Worm (Caenorhabditis elegans) whole organism, late embryonic: ENCODE data around the gene R160.10.

Experiments used
- ceh-9 ChIP-seq: sonication (generic microtip); optimal IDR thresholded peaks from 2 replicates; lab custom pipeline; 2016; ENCODE audit warnings: mild to moderate bottlenecking, missing genetic modification characterization, inconsistent platforms, missing compliant biosample characterization
- dmd-4 ChIP-seq: sonication (generic microtip); optimal IDR thresholded peaks from 2 replicates; lab custom pipeline; 2016; ENCODE audit warnings: borderline replicate concordance, missing genetic modification characterization, missing compliant biosample characterization
- fkh-10 ChIP-seq: fragments of 150-350 bp; optimal IDR thresholded peaks from 2 replicates; lab custom pipeline; 2014; ENCODE audit warnings: missing biosample characterization, missing genetic modification reagents, missing genetic modification characterization
- rnt-1 ChIP-seq: sonication (generic microtip); optimal IDR thresholded peaks from 2 replicates; lab custom pipeline; 2016; ENCODE audit warnings: missing genetic modification characterization, missing compliant biosample characterization
- ttx-3 ChIP-seq: sonication (generic microtip); optimal IDR thresholded peaks from 2 replicates; lab custom pipeline; 2016; ENCODE audit warnings: missing genetic modification reagents, missing genetic modification characterization, missing compliant biosample characterization

DNA sequence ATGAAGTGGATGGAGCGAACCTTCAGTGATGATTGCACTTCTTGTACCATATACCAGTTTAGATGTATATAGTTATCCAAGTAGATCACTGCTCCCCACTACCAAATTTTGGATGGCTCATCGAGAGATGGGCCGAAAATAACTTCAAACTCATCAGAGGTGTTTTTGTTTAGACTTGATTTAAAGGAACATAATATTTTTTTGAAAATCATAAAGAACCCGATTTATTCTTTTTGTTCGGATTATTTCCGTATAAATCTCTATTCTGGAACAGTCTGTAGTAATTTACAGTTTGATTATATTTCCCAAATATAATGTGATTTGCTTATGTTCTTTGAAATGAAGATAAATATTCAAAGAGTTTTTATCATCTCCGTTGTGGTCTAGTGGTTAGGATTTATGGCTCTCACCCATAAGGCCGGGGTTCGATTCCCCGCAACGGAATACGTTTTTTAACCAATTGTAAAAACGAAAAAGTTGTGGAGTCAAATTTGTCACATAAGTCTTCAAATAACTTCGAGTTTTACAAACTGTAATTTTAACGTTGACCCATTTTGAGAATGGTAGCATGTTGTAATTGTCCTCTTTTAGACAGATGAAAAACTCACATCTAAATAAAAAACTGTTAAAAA is 43.1 kb upstream of the R160.10 start:
- TF ChIP-seq fkh-10 (GFP tag; lab: Kevin White, UChicago) (no peak), ceh-9 (no peak), ttx-3 (tag; lab: Kevin White, UChicago) (no peak), dmd-4 (tag; lab: Kevin White, UChicago) (no peak), rnt-1 (tag; lab: Kevin White, UChicago) (no peak)
